Fruit fly (Drosophila melanogaster) whole organism, embryonic: ENCODE data around the gene GILT3.

Experiments
- ATbp ChIP-seq: fragments of 200-800 bp; sonication (Bioruptor generic); optimal IDR thresholded peaks from 2 replicates; lab custom pipeline; 2017; ENCODE audit warnings: missing biosample characterization, mild to moderate bottlenecking, missing genetic modification characterization, missing genetic modification reagents
- Adf1 ChIP-seq: fragments of 200-800 bp; sonication (Bioruptor generic); IDR thresholded peaks from 2 replicates; pipeline ENCODE4 v1.3.6; 2022; ENCODE audit warnings: missing biosample characterization, missing genetic modification characterization
- CG10462 ChIP-seq: fragments of 200-800 bp; sonication (Bioruptor generic); optimal IDR thresholded peaks from 2 replicates; lab custom pipeline; 2016; ENCODE audit warnings: missing biosample characterization, missing genetic modification characterization
- CG10979 ChIP-seq: fragments of 200-800 bp; sonication (Bioruptor generic); optimal IDR thresholded peaks from 2 replicates; lab custom pipeline; 2018; ENCODE audit warnings: missing biosample characterization, mild to moderate bottlenecking, missing genetic modification characterization, moderate library complexity
- CG11085 ChIP-seq: fragments of 200-800 bp; sonication (Bioruptor generic); IDR thresholded peaks from 2 replicates; pipeline ENCODE4 v1.3.6; 2022; ENCODE audit warnings: missing biosample characterization, missing genetic modification characterization
- CG11695 ChIP-seq: fragments of 200-800 bp; sonication (Bioruptor generic); IDR thresholded peaks from 3 replicates; pipeline ENCODE4 v1.3.6; 2022; ENCODE audit warnings: missing biosample characterization, missing genetic modification characterization
- CG12219 ChIP-seq: fragments of 200-800 bp; sonication (Bioruptor generic); optimal IDR thresholded peaks from 3 replicates; lab custom pipeline; 2018; ENCODE audit warnings: missing biosample characterization, mild to moderate bottlenecking, missing genetic modification characterization
- CG14014 ChIP-seq: fragments of 200-800 bp; sonication (Bioruptor generic); IDR thresholded peaks from 2 replicates; pipeline ENCODE4 v1.3.6; 2022; ENCODE audit warnings: missing biosample characterization, missing genetic modification characterization
- CG16813 ChIP-seq: fragments of 200-800 bp; sonication (Bioruptor generic); IDR thresholded peaks from 3 replicates; pipeline ENCODE4 v1.3.6; 2022; ENCODE audit warnings: missing biosample characterization, missing genetic modification characterization; ENCODE audit not compliant: partially characterized antibody
- CG17802 ChIP-seq: fragments of 200-800 bp; sonication (Bioruptor generic); optimal IDR thresholded peaks from 2 replicates; lab custom pipeline; 2018; ENCODE audit warnings: missing biosample characterization, mild to moderate bottlenecking, missing genetic modification characterization, moderate library complexity
- CG2199 ChIP-seq: fragments of 200-800 bp; sonication (Bioruptor generic); IDR thresholded peaks from 3 replicates; pipeline ENCODE4 v1.3.6; 2022; ENCODE audit warnings: missing biosample characterization, missing genetic modification characterization
- CG2678 ChIP-seq: fragments of 200-800 bp; sonication (Bioruptor generic); optimal IDR thresholded peaks from 3 replicates; lab custom pipeline; 2019; ENCODE audit warnings: missing biosample characterization, mild to moderate bottlenecking, missing genetic modification characterization, moderate library complexity
- CG4617 ChIP-seq: fragments of 200-800 bp; sonication (Bioruptor generic); optimal IDR thresholded peaks from 3 replicates; lab custom pipeline; 2016; ENCODE audit warnings: missing biosample characterization, missing genetic modification characterization, borderline replicate concordance
- CG6683 ChIP-seq: fragments of 200-800 bp; sonication (Bioruptor generic); optimal IDR thresholded peaks from 2 replicates; lab custom pipeline; 2017; ENCODE audit warnings: missing biosample characterization, mild to moderate bottlenecking, missing genetic modification characterization, missing genetic modification reagents
- CG6689 ChIP-seq: fragments of 200-800 bp; sonication (Bioruptor generic); IDR thresholded peaks from 2 replicates; pipeline ENCODE4 v1.3.6; 2022; ENCODE audit warnings: missing biosample characterization, missing genetic modification characterization
- CG8089 ChIP-seq: fragments of 200-800 bp; sonication (Bioruptor generic); optimal IDR thresholded peaks from 3 replicates; lab custom pipeline; 2016; ENCODE audit warnings: missing biosample characterization, missing genetic modification characterization
- CG8944 ChIP-seq: fragments of 200-800 bp; sonication (Bioruptor generic); optimal IDR thresholded peaks from 3 replicates; lab custom pipeline; 2016; ENCODE audit warnings: missing biosample characterization, missing genetic modification characterization
- CG9609 ChIP-seq: fragments of 200-800 bp; sonication (Bioruptor generic); optimal IDR thresholded peaks from 3 replicates; lab custom pipeline; 2016; ENCODE audit warnings: missing biosample characterization, missing genetic modification characterization
- D19A ChIP-seq: fragments of 200-800 bp; optimal IDR thresholded peaks from 3 replicates; lab custom pipeline; 2019; ENCODE audit warnings: missing biosample characterization, mild to moderate bottlenecking, missing genetic modification characterization, moderate library complexity
- Dad ChIP-seq: fragments of 200-800 bp; sonication (Bioruptor generic); optimal IDR thresholded peaks from 3 replicates; lab custom pipeline; 2016; ENCODE audit warnings: missing biosample characterization, missing genetic modification characterization
- Hmx ChIP-seq: fragments of 200-800 bp; sonication (Bioruptor generic); optimal IDR thresholded peaks from 2 replicates; lab custom pipeline; 2016; ENCODE audit warnings: missing biosample characterization, missing genetic modification characterization
- Max ChIP-seq: fragments of 200-800 bp; sonication (Bioruptor generic); optimal IDR thresholded peaks from 2 replicates; lab custom pipeline; 2016; ENCODE audit warnings: missing biosample characterization, mild to moderate bottlenecking, missing genetic modification characterization
- Med ChIP-seq: fragments of 200-800 bp; sonication (Bioruptor generic); peaks from one replicate; lab custom pipeline; 2016; ENCODE audit warnings: missing biosample characterization, missing genetic modification characterization, mild to moderate bottlenecking, inconsistent platforms, moderate library complexity
- NC2β ChIP-seq: fragments of 200-800 bp; sonication (Bioruptor generic); optimal IDR thresholded peaks from 2 replicates; lab custom pipeline; 2016; ENCODE audit warnings: missing biosample characterization, missing genetic modification characterization
- Neu2 ChIP-seq: fragments of 200-800 bp; sonication (Bioruptor generic); optimal IDR thresholded peaks from 3 replicates; lab custom pipeline; 2016; ENCODE audit warnings: missing biosample characterization, missing genetic modification characterization, borderline replicate concordance
- Pdp1 ChIP-seq, 2 experiments: fragments of 200-800 bp; sonication (Bioruptor generic); optimal IDR thresholded peaks; 3 replicates each; lab custom pipeline; 2016; ENCODE audit warnings: missing biosample characterization in 2 of 2, missing genetic modification characterization in 2 of 2, mild to moderate bottlenecking in 1 of 2, moderate library complexity in 1 of 2
- Scr ChIP-seq: fragments of 200-800 bp; sonication (Bioruptor generic); IDR thresholded peaks from 2 replicates; pipeline ENCODE4 v1.3.6; 2022; ENCODE audit warnings: missing biosample characterization, missing genetic modification characterization; ENCODE audit not compliant: partially characterized antibody
- Six4 ChIP-seq: fragments of 200-800 bp; sonication (Bioruptor generic); optimal IDR thresholded peaks from 2 replicates; lab custom pipeline; 2016; ENCODE audit warnings: missing biosample characterization, missing genetic modification characterization
- Sry-β ChIP-seq: fragments of 200-800 bp; sonication (Bioruptor generic); optimal IDR thresholded peaks from 2 replicates; lab custom pipeline; 2018; ENCODE audit warnings: missing biosample characterization, mild to moderate bottlenecking, missing genetic modification characterization, moderate library complexity
- Stat92E ChIP-seq, 3 experiments: fragments of >200 bp in 2 of 3; fragments of 200-800 bp in 1 of 3; sonication (Bioruptor generic) in 1 of 3; optimal IDR thresholded peaks; 2 replicates each; lab custom pipeline; 2017 to 2019; ENCODE audit warnings: missing biosample characterization in 3 of 3, missing genetic modification characterization in 3 of 3, mild to moderate bottlenecking in 1 of 3, moderate library complexity in 1 of 3
- bcd ChIP-seq: fragments of 200-800 bp; sonication (Bioruptor generic); optimal IDR thresholded peaks from 2 replicates; lab custom pipeline; 2017; ENCODE audit warnings: missing biosample characterization, mild to moderate bottlenecking, missing genetic modification characterization
- chif ChIP-seq, 2 experiments: fragments of 200-800 bp; sonication (Bioruptor generic); optimal IDR thresholded peaks; 3 replicates each; lab custom pipeline; 2016; ENCODE audit warnings: missing biosample characterization in 2 of 2, missing genetic modification characterization in 2 of 2
- crol ChIP-seq: fragments of 200-800 bp; sonication (Bioruptor generic); IDR thresholded peaks from 2 replicates; pipeline ENCODE4 v1.3.6; 2022; ENCODE audit warnings: missing biosample characterization, missing genetic modification characterization
- gsb ChIP-seq: fragments of 200-800 bp; sonication (Bioruptor generic); IDR thresholded peaks from 2 replicates; pipeline ENCODE4 v1.3.6; 2022; ENCODE audit warnings: missing biosample characterization, missing genetic modification characterization
- insv ChIP-seq, 2 experiments: fragments of 200-800 bp; sonication (Bioruptor generic); optimal IDR thresholded peaks; 3 replicates each; lab custom pipeline; 2016 to 2018; ENCODE audit warnings: missing biosample characterization in 2 of 2, missing genetic modification characterization in 2 of 2
- inv ChIP-seq: fragments of 200-800 bp; sonication (Bioruptor generic); IDR thresholded peaks from 2 replicates; pipeline ENCODE4 v1.3.6; 2022; ENCODE audit warnings: missing biosample characterization, missing genetic modification characterization; ENCODE audit not compliant: partially characterized antibody
- jigr1 ChIP-seq: fragments of 200-800 bp; sonication (Bioruptor generic); IDR thresholded peaks from 3 replicates; pipeline ENCODE4 v1.3.6; 2022; ENCODE audit warnings: missing biosample characterization, missing genetic modification characterization
- maf-S ChIP-seq: fragments of 200-800 bp; sonication (Bioruptor generic); optimal IDR thresholded peaks from 2 replicates; lab custom pipeline; 2016; ENCODE audit warnings: missing biosample characterization, missing genetic modification characterization
- mirr ChIP-seq: fragments of 200-800 bp; sonication (Bioruptor generic); optimal IDR thresholded peaks from 3 replicates; lab custom pipeline; 2018; ENCODE audit warnings: missing biosample characterization, mild to moderate bottlenecking, missing genetic modification characterization
- nau ChIP-seq: fragments of 200-800 bp; sonication (Bioruptor generic); optimal IDR thresholded peaks from 3 replicates; lab custom pipeline; 2017; ENCODE audit warnings: missing biosample characterization, mild to moderate bottlenecking, missing genetic modification characterization, missing genetic modification reagents
- peb ChIP-seq: fragments of 200-800 bp; sonication (Bioruptor generic); IDR thresholded peaks from 2 replicates; pipeline ENCODE4 v1.3.6; 2022; ENCODE audit warnings: missing biosample characterization, missing genetic modification characterization
- sens ChIP-seq: fragments of 200-800 bp; sonication (Bioruptor generic); peaks from one replicate; lab custom pipeline; 2016; ENCODE audit warnings: missing biosample characterization, missing genetic modification characterization
- sens-2 ChIP-seq: fragments of 200-800 bp; sonication (Bioruptor generic); IDR thresholded peaks from 2 replicates; pipeline ENCODE4 v1.3.6; 2022; ENCODE audit warnings: missing biosample characterization, missing genetic modification characterization
- vnd ChIP-seq: fragments of 200-800 bp; sonication (Bioruptor generic); IDR thresholded peaks from 3 replicates; pipeline ENCODE4 v1.3.6; 2022; ENCODE audit warnings: missing biosample characterization, missing genetic modification characterization; ENCODE audit not compliant: partially characterized antibody
- zen2 ChIP-seq: fragments of 200-800 bp; sonication (Bioruptor generic); IDR thresholded peaks from 3 replicates; pipeline ENCODE4 v1.3.6; 2022; ENCODE audit warnings: missing biosample characterization, missing genetic modification characterization; ENCODE audit not compliant: partially characterized antibody
- zf30C ChIP-seq: fragments of 200-800 bp; sonication (Bioruptor generic); optimal IDR thresholded peaks from 3 replicates; lab custom pipeline; 2018; ENCODE audit warnings: missing biosample characterization, mild to moderate bottlenecking, missing genetic modification characterization

GILT3 gene

dm6 chr3R:23704383-23705033 lies 27.4 kb downstream of the GILT3 start, which contains the start of gene Gba1b (continued):
- TF ChIP-seq crol (GFP tag; lab: Robert Waterston, UW) (no peak), Stat92E (GFP tag; optimal IDR thresholded peaks at IDR 0.05; lab: Kevin White, UChicago) (no peak), maf-S (no peak), peb (GFP tag; lab: Robert Waterston, UW) (no peak), zen2 (GFP tag; lab: Robert Waterston, UW) (0 out of 3 replicates have a peak, but pooled peaks have one; percentile 12), Six4 (no peak), CG4617 (GFP tag; lab: Kevin White, UChicago) (no peak), CG6683 (GFP tag; lab: Kevin White, UChicago) (no peak), sens (GFP tag; lab: Kevin White, UChicago) (peak; percentile 81), Sry-β (GFP tag; lab: Kevin White, UChicago) (no peak), Pdp1 (GFP tag; optimal IDR thresholded peaks at IDR 0.05; lab: Kevin White, UChicago) (peak in 1 of 2 experiments; percentile 84), CG6689 (GFP tag; lab: Robert Waterston, UW) (no peak), bcd (GFP tag; lab: Kevin White, UChicago) (no peak), Adf1 (no peak), CG16813 (GFP tag; lab: Robert Waterston, UW) (no peak), D19A (tag; lab: Kevin White, UChicago) (peak; percentile 38), Hmx (GFP tag; lab: Kevin White, UChicago) (no peak), CG11695 (GFP tag; lab: Robert Waterston, UW) (no peak), CG2199 (GFP tag; lab: Robert Waterston, UW) (0 out of 3 replicates have a peak, but pooled peaks have one; percentile 61)

- TF ChIP-seq CG10462 (GFP tag; lab: Kevin White, UChicago), result peak; percentile 43
- TF ChIP-seq Med (GFP tag; lab: Kevin White, UChicago), result peak; percentile 77
- peak; percentile 82 for TF ChIP-seq CG10979 (tag; lab: Kevin White, UChicago)
- no peak for TF ChIP-seq inv
- TF ChIP-seq CG2678 (tag; lab: Kevin White, UChicago), result peak; percentile 51
- peak; percentile 79 for TF ChIP-seq nau (GFP tag; lab: Kevin White, UChicago)
- peak; percentile 30 to 77 for TF ChIP-seq chif (GFP tag; optimal IDR thresholded peaks at IDR 0.05; lab: Kevin White, UChicago)
- TF ChIP-seq CG17802 (tag; lab: Kevin White, UChicago), result peak; percentile 35
- peak; percentile 20 for TF ChIP-seq Max (GFP tag; lab: Kevin White, UChicago)
- TF ChIP-seq CG12219, result peak; percentile 59
- peak; percentile 41 for TF ChIP-seq CG8089 (GFP tag; lab: Kevin White, UChicago)
- TF ChIP-seq NC2β (GFP tag; lab: Kevin White, UChicago), result peak; percentile 54
- TF ChIP-seq vnd (GFP tag; lab: Robert Waterston, UW), result no peak
- TF ChIP-seq gsb (GFP tag; lab: Robert Waterston, UW), result no peak
- no peak for TF ChIP-seq CG11085 (GFP tag; lab: Robert Waterston, UW)
- no peak for TF ChIP-seq Neu2 (GFP tag; lab: Kevin White, UChicago)
- TF ChIP-seq Scr (GFP tag; lab: Robert Waterston, UW), result no peak
- TF ChIP-seq mirr (GFP tag; lab: Kevin White, UChicago), result no peak
- TF ChIP-seq insv (GFP tag; optimal IDR thresholded peaks at IDR 0.05; lab: Kevin White, UChicago), result no peak
- peak; percentile 27 for TF ChIP-seq Dad
- peak; percentile 56 for TF ChIP-seq ATbp (GFP tag; lab: Kevin White, UChicago)
- no peak for TF ChIP-seq jigr1
- peak; percentile 81 for TF ChIP-seq zf30C (GFP tag; lab: Kevin White, UChicago)
- peak; percentile 71 for TF ChIP-seq sens-2
- TF ChIP-seq CG9609 (GFP tag; lab: Kevin White, UChicago), result peak; percentile 6
- TF ChIP-seq D19A (tag; lab: Kevin White, UChicago), result peak; percentile 67
- TF ChIP-seq CG8944, result peak; percentile 22
- no peak for TF ChIP-seq CG14014
These were observed 32.5 kb downstream of the GILT3 start, which contains the start of gene CG10301 for dm6 chr3R:23709508-23710208. TSS of gene CG10301 (plus strand) at chr3R:23710158.
